Fruit fly (Drosophila melanogaster): ENCODE data around the gene IP3K2.

Gene IP3K2

DNA sequence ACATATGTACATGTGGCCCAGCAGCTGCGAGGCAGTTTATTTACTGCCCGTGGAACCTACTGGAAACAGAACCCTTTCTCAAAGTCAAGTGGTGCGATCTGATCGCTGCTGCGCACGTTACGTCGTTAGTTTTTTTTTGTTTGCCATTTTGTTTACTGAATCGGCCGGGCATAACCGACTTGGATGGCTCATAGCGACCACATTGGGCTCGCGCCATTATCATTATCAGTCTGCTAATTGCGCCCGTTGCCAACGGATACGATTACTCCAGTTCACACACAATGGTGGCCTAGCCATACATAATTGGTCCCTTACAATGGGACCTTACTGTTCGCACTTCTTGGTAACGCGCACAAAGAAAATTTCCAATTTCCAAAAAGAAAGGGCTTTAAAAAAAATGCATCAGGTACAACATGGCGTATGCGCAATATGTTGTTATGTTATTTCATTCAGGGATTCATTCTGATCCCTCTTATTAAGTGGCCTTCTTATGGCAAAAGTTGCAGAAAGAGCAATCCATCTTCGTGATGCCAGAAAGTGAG is 29.3 kb downstream of the IP3K2 start (continued):
- TF ChIP-seq bigmax (GFP tag; optimal IDR thresholded peaks at IDR 0.05) (no peak), nerfin-2 (GFP tag; IDR thresholded peaks at IDR 0.05; ENCODE audit: partially characterized antibody) (no peak), jumu (GFP tag; optimal IDR thresholded peaks at IDR 0.05) (peak; percentile 31), CG10431 (GFP tag; optimal IDR thresholded peaks at IDR 0.05) (no peak), lab (GFP tag; optimal IDR thresholded peaks at IDR 0.05) (peak; percentile 8), ranshi (GFP tag; IDR thresholded peaks at IDR 0.05) (no peak), ac (GFP tag; optimal IDR thresholded peaks at IDR 0.05) (no peak), da (GFP tag; optimal IDR thresholded peaks at IDR 0.05) (no peak), CG2129 (GFP tag; IDR thresholded peaks at IDR 0.05; ENCODE audit: partially characterized antibody) (no peak), Nf-YA (GFP tag; IDR thresholded peaks at IDR 0.05) (no peak), pb (GFP tag; optimal IDR thresholded peaks at IDR 0.05) (peak; percentile 18), Side (GFP tag; optimal IDR thresholded peaks at IDR 0.05) (peak; percentile 37), YL-1 (GFP tag; optimal IDR thresholded peaks at IDR 0.05) (no peak), ind (GFP tag; optimal IDR thresholded peaks at IDR 0.05) (peak; percentile 33), danr (GFP tag; IDR thresholded peaks at IDR 0.05) (no peak), CG13894 (tag; optimal IDR thresholded peaks at IDR 0.05) (peak; percentile 29), z (GFP tag; IDR thresholded peaks at IDR 0.05) (no peak), run (tag; optimal IDR thresholded peaks at IDR 0.05) (no peak), lola (GFP tag; optimal IDR thresholded peaks at IDR 0.05) (no peak), gt (GFP tag; IDR thresholded peaks at IDR 0.05) (no peak), h (optimal IDR thresholded peaks at IDR 0.05) (no peak), Atf3 (GFP tag; optimal IDR thresholded peaks at IDR 0.05) (no peak), Aef1 (GFP tag; IDR thresholded peaks at IDR 0.05) (no peak), CG11504 (tag; optimal IDR thresholded peaks at IDR 0.05) (peak; percentile 25), unc-4 (GFP tag; IDR thresholded peaks at IDR 0.05; ENCODE audit: partially characterized antibody) (no peak), CG1832 (GFP tag; optimal IDR thresholded peaks at IDR 0.05) (no peak), NFAT (GFP tag; IDR thresholded peaks at IDR 0.05) (no peak), Poxn (GFP tag; IDR thresholded peaks at IDR 0.05) (no peak), chn (GFP tag; optimal IDR thresholded peaks at IDR 0.05) (no peak), CG15011 (GFP tag; optimal IDR thresholded peaks at IDR 0.05) (no peak), Meics (GFP tag; optimal IDR thresholded peaks at IDR 0.05) (peak; percentile 57), CG17802 (tag; optimal IDR thresholded peaks at IDR 0.05) (no peak), dm (GFP tag; optimal IDR thresholded peaks at IDR 0.05) (peak; percentile 31), Hr78 (GFP tag; optimal IDR thresholded peaks at IDR 0.05) (no peak), CG15269 (tag; optimal IDR thresholded peaks at IDR 0.05) (peak; percentile 3), CG33213 (GFP tag; optimal IDR thresholded peaks at IDR 0.05) (no peak), br (optimal IDR thresholded peaks at IDR 0.05) (no peak), CG11247 (GFP tag; IDR thresholded peaks at IDR 0.05) (no peak), CG3163 (GFP tag; optimal IDR thresholded peaks at IDR 0.05) (peak; percentile 8), CG4360 (GFP tag; IDR thresholded peaks at IDR 0.05) (no peak), CG12219 (GFP tag; optimal IDR thresholded peaks at IDR 0.05) (no peak), CG14667 (GFP tag; IDR thresholded peaks at IDR 0.05) (no peak), CG12071 (GFP tag; optimal IDR thresholded peaks at IDR 0.05) (no peak), CoRest (tag; optimal IDR thresholded peaks at IDR 0.05) (peak; percentile 28), CG7928 (GFP tag; optimal IDR thresholded peaks at IDR 0.05) (no peak), CG18619 (GFP tag; optimal IDR thresholded peaks at IDR 0.05) (peak; percentile 16), vnd (GFP tag; IDR thresholded peaks at IDR 0.05; ENCODE audit: partially characterized antibody) (no peak), D (optimal IDR thresholded peaks at IDR 0.05) (no peak), D (GFP tag; optimal IDR thresholded peaks at IDR 0.05) (no peak), crc (GFP tag; optimal IDR thresholded peaks at IDR 0.05) (peak; percentile 12), CG1024 (GFP tag; IDR thresholded peaks at IDR 0.05) (no peak), Antp (GFP tag; optimal IDR thresholded peaks at IDR 0.05) (peak; percentile 11)

Data from whole organism, embryonic.